Worm (Caenorhabditis elegans) whole organism, L4 larva: ENCODE measurements around the gene F14B8.6.
A peak's percentile ranks its signal among the peaks of the same experiment; 100 is the strongest.

Source experiments
- T20F7.1 ChIP-seq: fragments of 200-800 bp; sonication (Bioruptor generic); optimal IDR thresholded peaks from 2 replicates; lab custom pipeline; 2018; ENCODE audit warnings: mild to moderate bottlenecking, missing genetic modification characterization, missing compliant biosample characterization
- Y48G9A.11 ChIP-seq: fragments of 200-800 bp; sonication (Bioruptor generic); IDR thresholded peaks from 2 replicates; pipeline ENCODE4 v1.3.6; 2022; ENCODE audit warnings: missing genetic modification reagents, missing genetic modification characterization, missing compliant biosample characterization
- dmd-9 ChIP-seq: fragments of 200-800 bp; sonication (Bioruptor generic); IDR thresholded peaks from 2 replicates; pipeline ENCODE4 v1.3.6; 2022; ENCODE audit warnings: missing genetic modification reagents, missing genetic modification characterization, missing compliant biosample characterization
- lin-39 ChIP-seq: fragments of 150-350 bp; optimal IDR thresholded peaks from 2 replicates; lab custom pipeline; 2014; ENCODE audit warnings: missing biosample characterization, missing genetic modification reagents, missing genetic modification characterization
- nhr-11 ChIP-seq: fragments of 150-350 bp; optimal IDR thresholded peaks from 2 replicates; lab custom pipeline; 2014; ENCODE audit warnings: missing biosample characterization, missing genetic modification characterization
- nhr-25 ChIP-seq: sonication (generic microtip); optimal IDR thresholded peaks from 2 replicates; lab custom pipeline; 2017; ENCODE audit warnings: missing genetic modification characterization, mild to moderate bottlenecking, missing compliant biosample characterization, antibody characterized with exemption, moderate library complexity, borderline replicate concordance; ENCODE audit not compliant: insufficient read depth
- rbr-2 ChIP-seq: sonication (generic microtip); optimal IDR thresholded peaks from 2 replicates; lab custom pipeline; 2016; ENCODE audit warnings: missing genotype, missing genetic modification characterization, missing compliant biosample characterization
- unc-39 ChIP-seq: sonication (generic microtip); optimal IDR thresholded peaks from 2 replicates; lab custom pipeline; 2017; ENCODE audit warnings: missing biosample characterization, missing genetic modification characterization
- ztf-11 ChIP-seq: fragments of 150-350 bp; optimal IDR thresholded peaks from 2 replicates; lab custom pipeline; 2014; ENCODE audit warnings: missing biosample characterization, missing genetic modification characterization

DNA sequence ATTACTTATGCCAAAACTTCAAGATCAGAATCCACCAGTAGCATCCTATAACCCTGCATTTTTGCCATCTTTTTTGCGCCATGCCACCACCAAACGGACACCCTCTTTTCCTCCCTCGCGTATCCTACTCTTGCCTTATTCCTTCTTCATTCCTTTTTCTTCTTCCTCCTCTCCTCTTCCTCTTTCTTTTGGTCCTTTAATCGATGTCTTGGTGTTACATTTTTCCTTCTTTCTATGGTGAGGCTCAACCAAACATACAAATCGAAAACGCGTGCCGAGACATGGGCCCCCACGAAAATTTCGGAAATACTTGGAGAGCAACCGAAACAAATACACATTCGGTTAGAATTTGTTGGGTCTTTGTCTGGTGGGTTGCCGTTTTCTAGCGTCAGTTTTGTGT, 39.1 kb upstream of the F14B8.6 start:
- TF ChIP-seq unc-39 (tag; lab: Kevin White, UChicago) (no peak), nhr-11 (tag; lab: Kevin White, UChicago) (no peak), nhr-25 (tag; lab: Kevin White, UChicago) (no peak), Y48G9A.11 (GFP tag; lab: Robert Waterston, UW) (no peak), ztf-11 (no peak), T20F7.1 (GFP tag; lab: Kevin White, UChicago) (no peak), lin-39 (tag; lab: Kevin White, UChicago) (no peak), dmd-9 (GFP tag; lab: Robert Waterston, UW) (no peak), rbr-2 (tag; lab: Kevin White, UChicago) (peak; percentile 32)
